Worm (Caenorhabditis elegans): ENCODE measurements around the gene F25H8.2.

F25H8.2 gene

ce11 chrIV:9982895-9983294 is 50.9 kb downstream of the F25H8.2 start, which contains the start of gene mam-2:
TSS of gene mam-2 (plus strand) at chrIV:9983195.
- TF ChIP-seq tab-1 (GFP tag; IDR thresholded peaks at IDR 0.05) (no peak), ref-1 (GFP tag; conservative IDR thresholded peaks at IDR 0.05) (no peak), cog-1 (tag; optimal IDR thresholded peaks at IDR 0.05) (no peak), T22C8.4 (GFP tag; IDR thresholded peaks at IDR 0.05) (no peak), klf-2 (GFP tag; conservative IDR thresholded peaks at IDR 0.05) (no peak), med-1 (GFP tag; optimal IDR thresholded peaks at IDR 0.05; ENCODE audit: insufficient read depth) (no peak), ztf-29 (GFP tag; IDR thresholded peaks at IDR 0.05) (no peak)
